Worm (Caenorhabditis elegans) whole organism, L1 larva: Measurements from ENCODE around the gene msp-78.
"Not testable (repeated sequence)": the region's sequence is repeated elsewhere in the genome, so short reads cannot be mapped to it uniquely, and the experiment has no call there.

Experiments used
- C04F5.9 ChIP-seq: sonication (generic microtip); optimal IDR thresholded peaks from 2 replicates; lab custom pipeline; 2016; ENCODE audit warnings: missing genetic modification characterization, missing compliant biosample characterization
- C16A3.4 ChIP-seq: fragments of 150-350 bp; optimal IDR thresholded peaks from 2 replicates; lab custom pipeline; 2014; ENCODE audit warnings: missing biosample characterization, missing genetic modification characterization
- F16B12.6 ChIP-seq: fragments of 150-350 bp; optimal IDR thresholded peaks from 2 replicates; lab custom pipeline; 2014; ENCODE audit warnings: missing biosample characterization, missing genetic modification characterization
- aha-1 ChIP-seq: fragments of 150-350 bp; optimal IDR thresholded peaks from 2 replicates; lab custom pipeline; 2014; ENCODE audit warnings: missing biosample characterization, missing genetic modification characterization
- alr-1 ChIP-seq: fragments of 200-800 bp; sonication (Bioruptor generic); optimal IDR thresholded peaks from 2 replicates; lab custom pipeline; 2018; ENCODE audit warnings: borderline replicate concordance, mild to moderate bottlenecking, missing genetic modification characterization, missing compliant biosample characterization
- aly-2 ChIP-seq: fragments of 150-350 bp; optimal IDR thresholded peaks from 2 replicates; lab custom pipeline; 2014; ENCODE audit warnings: missing biosample characterization, missing genetic modification characterization
- blmp-1 ChIP-seq: fragments of 150-350 bp; optimal IDR thresholded peaks from 2 replicates; lab custom pipeline; 2014; ENCODE audit warnings: missing biosample characterization, missing genetic modification characterization
- ceh-63 ChIP-seq: fragments of 200-800 bp; sonication (Bioruptor generic); optimal IDR thresholded peaks from 2 replicates; lab custom pipeline; 2018; ENCODE audit warnings: mild to moderate bottlenecking, missing genetic modification characterization, missing compliant biosample characterization
- ceh-8 ChIP-seq: fragments of 200-800 bp; sonication (Bioruptor generic); optimal IDR thresholded peaks from 2 replicates; lab custom pipeline; 2018; ENCODE audit warnings: mild to moderate bottlenecking, missing genetic modification characterization, moderate library complexity, missing compliant biosample characterization
- ceh-88 ChIP-seq: fragments of 200-800 bp; sonication (Bioruptor generic); IDR thresholded peaks from 2 replicates; pipeline ENCODE4 v1.3.6; 2022; ENCODE audit warnings: missing genetic modification characterization, missing compliant biosample characterization
- dpl-1 ChIP-seq, 3 experiments: fragments of 150-350 bp in 2 of 3; sonication (generic microtip) in 1 of 3; optimal IDR thresholded peaks; 2 replicates each; lab custom pipeline; 2014 to 2017; ENCODE audit warnings: missing biosample characterization in 3 of 3, missing genetic modification characterization in 3 of 3, missing genetic modification reagents in 3 of 3
- dsc-1 ChIP-seq: sonication (generic microtip); optimal IDR thresholded peaks from 2 replicates; lab custom pipeline; 2016; ENCODE audit warnings: mild to moderate bottlenecking, missing genetic modification characterization, missing compliant biosample characterization
- efl-1 ChIP-seq, 4 experiments: fragments of 150-350 bp; optimal IDR thresholded peaks in 3 of 4; peaks in 1 of 4; 1 replicate in 1 of 4; 2 replicates in 3 of 4; lab custom pipeline; 2014; ENCODE audit warnings: missing biosample characterization in 2 of 4, missing genetic modification characterization in 2 of 4, missing genetic modification reagents in 2 of 4
- egl-13 ChIP-seq: sonication (generic microtip); optimal IDR thresholded peaks from 2 replicates; lab custom pipeline; 2016; ENCODE audit warnings: missing genotype, missing genetic modification reagents, missing genetic modification characterization, missing compliant biosample characterization
- elt-2 ChIP-seq: sonication (generic microtip); optimal IDR thresholded peaks from 2 replicates; lab custom pipeline; 2016; ENCODE audit warnings: missing genetic modification characterization, mild to moderate bottlenecking, inconsistent platforms, missing compliant biosample characterization, missing genetic modification reagents
- elt-3 ChIP-seq, 6 experiments: fragments of 150-350 bp in 1 of 6; sonication (generic microtip); optimal IDR thresholded peaks; 2 replicates each; lab custom pipeline; 2017 to 2018; ENCODE audit warnings: missing biosample characterization in 6 of 6, missing genetic modification characterization in 6 of 6, inconsistent platforms in 1 of 6
- ets-5 ChIP-seq: fragments of 200-800 bp; sonication (Bioruptor generic); IDR thresholded peaks from 2 replicates; pipeline ENCODE4 v1.3.6; 2022; ENCODE audit warnings: missing genetic modification characterization, missing compliant biosample characterization
- fkh-8 ChIP-seq: sonication (generic microtip); optimal IDR thresholded peaks from 2 replicates; lab custom pipeline; 2016; ENCODE audit warnings: mild to moderate bottlenecking, missing genetic modification characterization, missing compliant biosample characterization
- irx-1 ChIP-seq: sonication (generic microtip); optimal IDR thresholded peaks from 2 replicates; lab custom pipeline; 2016; ENCODE audit warnings: missing genetic modification characterization, missing compliant biosample characterization
- isw-1 ChIP-seq: fragments of 200-800 bp; sonication (Bioruptor generic); IDR thresholded peaks from 2 replicates; pipeline ENCODE4 v1.3.6; 2022; ENCODE audit warnings: missing genetic modification characterization, missing compliant biosample characterization
- lin-14 ChIP-seq: fragments of 200-800 bp; sonication (Bioruptor generic); optimal IDR thresholded peaks from 2 replicates; lab custom pipeline; 2018; ENCODE audit warnings: mild to moderate bottlenecking, missing genetic modification characterization, moderate library complexity, missing compliant biosample characterization
- lin-15B ChIP-seq: fragments of 150-350 bp; sonication (generic microtip); optimal IDR thresholded peaks from 3 replicates; lab custom pipeline; 2014; ENCODE audit warnings: missing biosample characterization, missing genetic modification characterization
- lir-3 ChIP-seq: sonication (generic microtip); optimal IDR thresholded peaks from 2 replicates; lab custom pipeline; 2016; ENCODE audit warnings: mild to moderate bottlenecking, missing genetic modification characterization, moderate library complexity, missing compliant biosample characterization; ENCODE audit not compliant: poor library complexity
- lsy-2 ChIP-seq, 2 experiments: fragments of 150-350 bp; optimal IDR thresholded peaks; 2 replicates each; lab custom pipeline; 2014; ENCODE audit warnings: missing biosample characterization in 2 of 2, missing genetic modification characterization in 2 of 2
- mep-1 ChIP-seq: fragments of 150-350 bp; optimal IDR thresholded peaks from 2 replicates; lab custom pipeline; 2014; ENCODE audit warnings: missing biosample characterization, missing genetic modification characterization
- nhr-12 ChIP-seq: sonication (generic microtip); optimal IDR thresholded peaks from 2 replicates; lab custom pipeline; 2017; ENCODE audit warnings: missing biosample characterization, missing genetic modification characterization
- nhr-28 ChIP-seq: fragments of 150-350 bp; optimal IDR thresholded peaks from 2 replicates; lab custom pipeline; 2014; ENCODE audit warnings: missing biosample characterization, missing genetic modification characterization
- nhr-47 ChIP-seq: sonication (generic microtip); optimal IDR thresholded peaks from 2 replicates; lab custom pipeline; 2016; ENCODE audit warnings: mild to moderate bottlenecking, missing genetic modification characterization, moderate library complexity, missing compliant biosample characterization
- nhr-85 ChIP-seq: sonication (generic microtip); peaks from one replicate; lab custom pipeline; 2016; ENCODE audit warnings: missing genetic modification characterization, inconsistent platforms, missing compliant biosample characterization
- nhr-90 ChIP-seq: sonication (generic microtip); optimal IDR thresholded peaks from 2 replicates; lab custom pipeline; 2016; ENCODE audit warnings: mild to moderate bottlenecking, missing genetic modification characterization, missing compliant biosample characterization; ENCODE audit not compliant: poor library complexity
- pqm-1 ChIP-seq: sonication (generic microtip); optimal IDR thresholded peaks from 3 replicates; lab custom pipeline; 2017; ENCODE audit warnings: missing biosample characterization, missing genetic modification characterization
- rnt-1 ChIP-seq: sonication (generic microtip); optimal IDR thresholded peaks from 2 replicates; lab custom pipeline; 2016; ENCODE audit warnings: mild to moderate bottlenecking, missing genetic modification characterization, moderate library complexity, missing compliant biosample characterization
- skn-1 ChIP-seq: fragments of 150-350 bp; optimal IDR thresholded peaks from 2 replicates; lab custom pipeline; 2014; ENCODE audit warnings: missing biosample characterization, missing genetic modification characterization
- snpc-4 ChIP-seq: fragments of 150-350 bp; optimal IDR thresholded peaks from 2 replicates; lab custom pipeline; 2014; ENCODE audit warnings: missing biosample characterization, missing genetic modification characterization
- snu-23 ChIP-seq: sonication (generic microtip); optimal IDR thresholded peaks from 2 replicates; lab custom pipeline; 2016; ENCODE audit warnings: missing genetic modification characterization, missing compliant biosample characterization
- swsn-7 ChIP-seq: sonication (generic microtip); optimal IDR thresholded peaks from 2 replicates; lab custom pipeline; 2016; ENCODE audit warnings: missing genetic modification characterization, missing compliant biosample characterization
- tlp-1 ChIP-seq: fragments of 150-350 bp; optimal IDR thresholded peaks from 2 replicates; lab custom pipeline; 2014; ENCODE audit warnings: missing biosample characterization, missing genetic modification characterization
- unc-130 ChIP-seq: fragments of 150-350 bp; optimal IDR thresholded peaks from 2 replicates; lab custom pipeline; 2017; ENCODE audit warnings: missing biosample characterization, missing genetic modification characterization, inconsistent platforms
- unc-62 ChIP-seq: fragments of 150-350 bp; optimal IDR thresholded peaks from 2 replicates; lab custom pipeline; 2014; ENCODE audit warnings: missing biosample characterization, missing genetic modification reagents, missing genetic modification characterization
- vab-15 ChIP-seq: sonication (generic microtip); optimal IDR thresholded peaks from 2 replicates; lab custom pipeline; 2017; ENCODE audit warnings: missing genotype, mild to moderate bottlenecking, missing genetic modification characterization, missing compliant biosample characterization
- xbp-1 ChIP-seq: sonication (generic microtip); optimal IDR thresholded peaks from 2 replicates; lab custom pipeline; 2016; ENCODE audit warnings: missing genetic modification characterization, missing compliant biosample characterization
- ztf-11 ChIP-seq, 2 experiments: sonication (generic microtip); optimal IDR thresholded peaks; 2 replicates each; lab custom pipeline; 2016 to 2017; ENCODE audit warnings: missing genetic modification characterization in 2 of 2, missing biosample characterization in 1 of 2, missing compliant biosample characterization in 1 of 2
- ztf-4 ChIP-seq: fragments of 150-350 bp; optimal IDR thresholded peaks from 2 replicates; lab custom pipeline; 2014; ENCODE audit warnings: missing biosample characterization, missing genetic modification characterization

msp-78 gene

DNA sequence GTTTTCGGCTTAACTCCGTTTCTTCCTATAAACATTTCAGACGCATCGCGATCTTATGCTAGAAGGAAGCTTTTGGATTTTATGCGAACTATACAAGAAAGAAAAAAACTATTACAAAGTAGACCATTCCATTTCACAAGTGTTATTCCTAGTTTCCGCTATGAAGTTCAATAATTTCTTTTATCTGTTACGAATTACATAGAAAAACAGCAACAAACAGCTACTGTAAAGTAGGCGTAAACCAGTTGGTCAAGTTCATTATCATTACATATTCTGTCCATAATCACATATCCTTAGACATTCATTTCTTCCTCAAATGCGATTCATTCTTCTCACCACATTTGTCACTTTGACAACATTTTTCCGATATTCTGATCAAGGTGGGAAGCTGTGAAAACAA lies 31.7 kb upstream of the msp-78 start, which contains the start of gene C28D4.10:
Gene C28D4.10 (plus strand): TSS at position 301 of the 400 bp plus-strand sequence.
- TF ChIP-seq ceh-8, result no peak
- TF ChIP-seq unc-62 (GFP tag; lab: Kevin White, UChicago), result no peak
- no peak for TF ChIP-seq lin-15B (tag; lab: Kevin White, UChicago)
- no peak for TF ChIP-seq elt-3 (tag; optimal IDR thresholded peaks at IDR 0.05; lab: Kevin White, UChicago)
- no peak for TF ChIP-seq xbp-1
- no peak for TF ChIP-seq ets-5 (GFP tag; lab: Robert Waterston, UW)
- no peak for TF ChIP-seq dsc-1 (tag; lab: Kevin White, UChicago)
- no peak for TF ChIP-seq aly-2 (tag; lab: Kevin White, UChicago)
- no peak for TF ChIP-seq tlp-1 (tag; lab: Kevin White, UChicago)
- TF ChIP-seq dpl-1 (GFP tag; optimal IDR thresholded peaks at IDR 0.05; lab: Kevin White, UChicago), result no peak
- TF ChIP-seq snpc-4 (tag; lab: Kevin White, UChicago), result no peak
- no peak for TF ChIP-seq nhr-47 (tag; lab: Kevin White, UChicago)
- TF ChIP-seq ceh-88 (GFP tag; lab: Robert Waterston, UW), result no peak
- TF ChIP-seq, all 84 proteins: peak for 0

DNA sequence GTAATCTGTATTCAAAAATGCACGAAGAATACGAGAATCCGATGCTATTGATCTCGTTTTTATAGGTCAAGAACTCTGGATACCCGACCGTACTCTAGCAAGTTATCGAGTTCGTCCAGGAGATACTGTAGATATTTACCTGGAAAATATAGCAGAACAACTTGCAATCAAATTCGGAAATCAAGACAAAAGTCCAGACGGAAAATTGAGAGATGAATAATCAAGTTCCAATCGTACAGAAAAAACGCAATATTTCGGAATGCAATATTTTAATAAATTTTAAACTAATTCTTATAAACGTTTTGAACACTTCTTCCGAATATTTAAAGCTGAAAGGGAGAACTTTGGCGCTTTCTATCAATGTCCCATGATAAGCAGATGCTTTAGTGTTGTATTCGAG lies 30.8 kb upstream of the msp-78 start:
- TF ChIP-seq egl-13, result no peak
- TF ChIP-seq alr-1 (tag; lab: Kevin White, UChicago), result no peak
- TF ChIP-seq aly-2 (tag; lab: Kevin White, UChicago), result no peak
- no peak for TF ChIP-seq C16A3.4 (tag; lab: Kevin White, UChicago)
- no peak for TF ChIP-seq lsy-2 (tag; optimal IDR thresholded peaks at IDR 0.05; lab: Kevin White, UChicago)
- TF ChIP-seq fkh-8 (tag; lab: Kevin White, UChicago), result no peak
- no peak for TF ChIP-seq nhr-90
- no peak for TF ChIP-seq C04F5.9
- no peak for TF ChIP-seq blmp-1
- no peak for TF ChIP-seq ets-5 (GFP tag; lab: Robert Waterston, UW)
- TF ChIP-seq aha-1 (tag; lab: Kevin White, UChicago), result no peak
- TF ChIP-seq snpc-4 (tag; lab: Kevin White, UChicago), result no peak
- no peak for TF ChIP-seq snu-23 (GFP tag; lab: Kevin White, UChicago)
- TF ChIP-seq mep-1 (tag; lab: Kevin White, UChicago), result no peak
- TF ChIP-seq nhr-28, result no peak
- TF ChIP-seq unc-62 (GFP tag; lab: Kevin White, UChicago), result no peak

DNA sequence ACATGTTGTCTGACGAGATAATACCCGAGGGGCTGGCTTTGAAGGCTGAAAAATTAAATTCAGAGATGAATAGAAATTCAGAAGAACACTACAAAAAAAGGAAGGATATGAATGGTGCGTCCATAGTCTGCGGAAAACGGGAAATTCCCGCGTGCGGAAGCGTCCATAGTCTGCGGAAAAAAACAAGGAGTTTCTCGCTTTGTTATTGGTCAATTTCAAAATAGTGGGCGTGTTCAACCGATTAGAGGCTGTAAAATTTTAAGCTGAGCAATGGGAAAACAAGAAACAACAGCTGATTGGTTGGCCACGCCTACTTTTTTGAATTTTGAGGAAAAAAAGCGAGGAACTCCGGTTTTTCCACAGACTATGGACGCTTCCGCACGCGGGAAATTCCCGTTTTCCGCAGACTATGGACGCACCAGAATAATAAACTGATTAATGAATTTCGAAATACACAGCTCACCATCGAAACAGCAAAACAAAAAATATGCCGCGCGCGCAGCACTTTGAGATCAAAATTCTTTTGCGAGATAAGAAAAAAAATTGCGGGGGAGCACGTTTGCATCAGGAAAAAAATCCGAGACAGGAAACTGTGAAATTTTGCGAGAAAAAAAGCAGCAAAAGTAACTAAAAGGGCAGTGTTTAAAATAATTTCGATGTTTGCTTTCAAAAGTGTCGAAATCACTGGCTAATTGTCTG lies 28.8 kb upstream of the msp-78 start, which contains the start of gene gln-6:
Gene gln-6 (minus strand): TSS at position 51 of the 699 bp plus-strand sequence.
- peak in 1 of 2 experiments; percentile 8 for TF ChIP-seq efl-1 (optimal IDR thresholded peaks at IDR 0.05; lab: Kevin White, UChicago)
- not testable (repeated sequence) for TF ChIP-seq efl-1 (GFP tag; optimal IDR thresholded peaks at IDR 0.05 in 1 of 2; lab: Kevin White, UChicago)

DNA sequence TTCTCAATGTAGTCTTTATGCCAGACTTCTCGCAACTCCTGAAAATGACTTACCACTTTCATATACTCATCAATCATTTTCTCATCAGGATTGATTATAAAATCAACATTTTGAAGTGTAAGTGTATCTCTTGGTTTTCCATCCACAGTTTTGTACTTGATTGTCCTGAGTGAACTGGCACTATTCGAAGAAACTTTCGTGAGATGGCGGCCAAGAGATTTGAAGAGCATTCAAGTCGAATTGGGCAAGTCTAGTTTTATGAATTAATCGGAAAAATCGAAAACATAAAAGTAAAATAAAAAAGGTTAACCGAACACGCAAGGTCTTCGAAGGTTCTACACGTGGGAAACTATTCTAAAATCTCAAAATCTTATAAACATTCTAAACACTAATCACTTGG lies 27.0 kb upstream of the msp-78 start, which contains the start of gene C28D4.7:
Gene C28D4.7 (minus strand): TSS at position 265 of the 400 bp plus-strand sequence.
- TF ChIP-seq ztf-11 (tag; optimal IDR thresholded peaks at IDR 0.05; lab: Kevin White, UChicago) (no peak), F16B12.6 (tag; lab: Kevin White, UChicago) (no peak), unc-130 (no peak)

DNA sequence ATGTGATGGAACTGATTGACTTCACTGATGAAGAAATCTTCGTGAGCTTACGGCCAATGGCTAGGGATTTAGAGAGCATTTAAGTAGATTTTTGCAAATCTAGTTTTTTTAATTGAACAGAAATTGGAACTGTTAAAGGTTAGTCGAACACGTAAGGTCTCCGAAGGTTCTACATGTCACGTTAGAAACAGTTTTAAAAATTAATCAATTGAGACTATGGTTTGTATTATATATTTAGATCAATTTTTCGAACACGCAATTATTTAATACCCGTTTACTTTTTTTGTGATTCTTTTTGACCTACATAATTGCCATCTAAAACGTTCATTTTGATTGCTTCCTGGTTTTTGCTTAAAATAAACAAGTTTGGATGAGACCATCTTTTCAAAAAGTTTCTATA lies 24.9 kb upstream of the msp-78 start, which contains the start of gene C28D4.4:
Gene C28D4.4 (minus strand): TSS at position 101 of the 400 bp plus-strand sequence.
- no peak for TF ChIP-seq tlp-1 (tag; lab: Kevin White, UChicago)
- TF ChIP-seq skn-1 (tag; lab: Kevin White, UChicago), result no peak

DNA sequence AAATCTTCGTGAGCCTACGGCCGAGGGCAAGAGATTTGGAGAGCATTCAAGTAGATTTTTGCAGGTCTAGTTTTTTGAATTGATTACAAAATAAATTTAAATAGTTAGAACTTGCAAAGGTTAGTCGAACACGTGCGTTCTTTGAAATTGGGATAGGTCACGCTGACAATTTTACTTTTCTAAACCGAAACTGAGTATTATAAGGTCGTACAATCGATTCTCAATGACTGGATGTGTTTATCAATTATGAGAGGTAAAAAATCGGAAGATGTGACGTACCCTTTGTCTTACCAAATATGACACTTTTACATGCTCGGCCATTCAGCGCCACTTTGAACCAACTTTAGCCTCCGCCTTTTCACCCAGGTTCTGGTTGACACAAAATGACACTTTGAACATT lies 23.1 kb upstream of the msp-78 start, which contains the start of gene C28D4.5:
Gene C28D4.5 (minus strand): TSS at position 101 of the 400 bp plus-strand sequence.
- TF ChIP-seq nhr-85 (tag; lab: Kevin White, UChicago), result no peak
- TF ChIP-seq lin-14, result no peak
- TF ChIP-seq ztf-4 (tag; lab: Kevin White, UChicago), result no peak
- TF ChIP-seq swsn-7 (tag; lab: Kevin White, UChicago), result no peak
- no peak for TF ChIP-seq ceh-63 (GFP tag; lab: Kevin White, UChicago)
- TF ChIP-seq vab-15, result no peak
- TF ChIP-seq rnt-1 (tag; lab: Kevin White, UChicago), result no peak
- TF ChIP-seq irx-1, result no peak
- TF ChIP-seq isw-1 (GFP tag; lab: Robert Waterston, UW), result no peak
- TF ChIP-seq pqm-1 (tag; lab: Kevin White, UChicago), result no peak
- TF ChIP-seq nhr-12 (tag; lab: Kevin White, UChicago), result no peak
- TF ChIP-seq lsy-2 (tag; optimal IDR thresholded peaks at IDR 0.05; lab: Kevin White, UChicago), result no peak
- no peak for TF ChIP-seq elt-2 (tag; lab: Kevin White, UChicago)
- TF ChIP-seq lir-3 (tag; lab: Kevin White, UChicago), result no peak
